Worm (Caenorhabditis elegans) whole organism, L3 larva: ENCODE results near the gene acl-4.
A peak's percentile ranks its signal among the peaks of the same experiment; 100 is the strongest.

ENCODE experiments used
- R02D3.7 ChIP-seq: fragments of 150-350 bp; optimal IDR thresholded peaks from 2 replicates; lab custom pipeline; 2014; ENCODE audit warnings: missing biosample characterization, missing genetic modification characterization
- ZK546.5 ChIP-seq: sonication (generic microtip); optimal IDR thresholded peaks from 2 replicates; lab custom pipeline; 2017; ENCODE audit warnings: missing biosample characterization, missing genetic modification characterization
- aly-2 ChIP-seq: fragments of 150-350 bp; optimal IDR thresholded peaks from 2 replicates; lab custom pipeline; 2014; ENCODE audit warnings: missing biosample characterization, missing genetic modification characterization
- ceh-16 ChIP-seq: sonication (generic microtip); optimal IDR thresholded peaks from 2 replicates; lab custom pipeline; 2017; ENCODE audit warnings: missing biosample characterization, missing genetic modification characterization
- ceh-28 ChIP-seq: fragments of 150-350 bp; optimal IDR thresholded peaks from 2 replicates; lab custom pipeline; 2014; ENCODE audit warnings: missing biosample characterization, missing genetic modification reagents, missing genetic modification characterization
- ceh-82 ChIP-seq: fragments of 150-350 bp; optimal IDR thresholded peaks from 2 replicates; lab custom pipeline; 2014; ENCODE audit warnings: missing biosample characterization, missing genetic modification characterization
- ceh-9 ChIP-seq: sonication (generic microtip); optimal IDR thresholded peaks from 2 replicates; lab custom pipeline; 2018; ENCODE audit warnings: missing biosample characterization, missing genetic modification characterization
- daf-12 ChIP-seq: fragments of 150-350 bp; optimal IDR thresholded peaks from 2 replicates; lab custom pipeline; 2014; ENCODE audit warnings: missing biosample characterization, missing genetic modification reagents, missing genetic modification characterization
- egl-27 ChIP-seq: sonication (generic microtip); optimal IDR thresholded peaks from 4 replicates; lab custom pipeline; 2017; ENCODE audit warnings: missing biosample characterization, missing genetic modification reagents, missing genetic modification characterization
- egl-5 ChIP-seq: fragments of 150-350 bp; optimal IDR thresholded peaks from 2 replicates; lab custom pipeline; 2017; ENCODE audit warnings: missing biosample characterization, missing genetic modification reagents, missing genetic modification characterization, inconsistent platforms
- elt-1 ChIP-seq: fragments of 150-350 bp; optimal IDR thresholded peaks from 2 replicates; lab custom pipeline; 2014; ENCODE audit warnings: missing biosample characterization, missing genetic modification characterization
- elt-2 ChIP-seq: sonication (generic microtip); optimal IDR thresholded peaks from 2 replicates; lab custom pipeline; 2016; ENCODE audit warnings: missing genetic modification reagents, mild to moderate bottlenecking, missing genetic modification characterization, missing compliant biosample characterization
- elt-3 ChIP-seq, 3 experiments: fragments of 150-350 bp in 1 of 3; sonication (generic microtip) in 2 of 3; optimal IDR thresholded peaks; 2 replicates in 2 of 3; 4 replicates in 1 of 3; lab custom pipeline; 2014 to 2017; ENCODE audit warnings: missing biosample characterization in 3 of 3, missing genetic modification characterization in 3 of 3
- eor-1 ChIP-seq, 2 experiments: fragments of 150-350 bp; optimal IDR thresholded peaks; 2 replicates each; lab custom pipeline; 2014 to 2018; ENCODE audit warnings: missing biosample characterization in 2 of 2, missing genetic modification characterization in 2 of 2
- fkh-10 ChIP-seq: sonication (generic microtip); optimal IDR thresholded peaks from 2 replicates; lab custom pipeline; 2017; ENCODE audit warnings: missing biosample characterization, missing genetic modification reagents, missing genetic modification characterization
- fkh-2 ChIP-seq: fragments of 150-350 bp; optimal IDR thresholded peaks from 2 replicates; lab custom pipeline; 2014; ENCODE audit warnings: missing biosample characterization, missing genetic modification reagents, missing genetic modification characterization
- fos-1 ChIP-seq: fragments of 150-350 bp; optimal IDR thresholded peaks from 2 replicates; lab custom pipeline; 2014; ENCODE audit warnings: missing biosample characterization, missing genetic modification characterization
- jun-1 ChIP-seq: fragments of 150-350 bp; optimal IDR thresholded peaks from 2 replicates; lab custom pipeline; 2014; ENCODE audit warnings: missing biosample characterization, missing genetic modification reagents, missing genetic modification characterization
- lin-39 ChIP-seq: fragments of 150-350 bp; optimal IDR thresholded peaks from 2 replicates; lab custom pipeline; 2018; ENCODE audit warnings: missing biosample characterization, missing genetic modification reagents, missing genetic modification characterization
- lsy-12 ChIP-seq: sonication (generic microtip); optimal IDR thresholded peaks from 2 replicates; lab custom pipeline; 2016; ENCODE audit warnings: mild to moderate bottlenecking, missing genetic modification characterization, missing compliant biosample characterization
- mdl-1 ChIP-seq: fragments of 150-350 bp; optimal IDR thresholded peaks from 2 replicates; lab custom pipeline; 2014; ENCODE audit warnings: missing biosample characterization, missing genetic modification characterization
- mml-1 ChIP-seq: fragments of 150-350 bp; sonication (generic microtip); optimal IDR thresholded peaks from 3 replicates; lab custom pipeline; 2014; ENCODE audit warnings: missing biosample characterization, missing genetic modification characterization
- nfya-1 ChIP-seq: sonication (generic microtip); optimal IDR thresholded peaks from 2 replicates; lab custom pipeline; 2017; ENCODE audit warnings: missing genetic modification characterization, mild to moderate bottlenecking, missing compliant biosample characterization, antibody characterized with exemption, moderate library complexity; ENCODE audit not compliant: insufficient read depth
- nhr-23 ChIP-seq: fragments of 150-350 bp; optimal IDR thresholded peaks from 2 replicates; lab custom pipeline; 2014; ENCODE audit warnings: missing biosample characterization, missing genetic modification reagents, missing genetic modification characterization
- nhr-237 ChIP-seq: fragments of 150-350 bp; optimal IDR thresholded peaks from 2 replicates; lab custom pipeline; 2014; ENCODE audit warnings: missing biosample characterization, missing genetic modification characterization
- nhr-25 ChIP-seq: sonication (generic microtip); optimal IDR thresholded peaks from 2 replicates; lab custom pipeline; 2017; ENCODE audit warnings: missing biosample characterization, missing genetic modification characterization
- nhr-43 ChIP-seq: sonication (generic microtip); optimal IDR thresholded peaks from 2 replicates; lab custom pipeline; 2016; ENCODE audit warnings: mild to moderate bottlenecking, missing genetic modification characterization, missing compliant biosample characterization; ENCODE audit not compliant: poor library complexity, severe bottlenecking
- nhr-76 ChIP-seq: fragments of 150-350 bp; sonication (generic microtip); optimal IDR thresholded peaks from 5 replicates; lab custom pipeline; 2014; ENCODE audit warnings: missing biosample characterization, missing genetic modification characterization
- nhr-77 ChIP-seq: fragments of 150-350 bp; optimal IDR thresholded peaks from 2 replicates; lab custom pipeline; 2014; ENCODE audit warnings: missing biosample characterization, missing genetic modification characterization
- pha-4 ChIP-seq: fragments of 150-350 bp; optimal IDR thresholded peaks from 2 replicates; lab custom pipeline; 2014; ENCODE audit warnings: missing biosample characterization, missing genetic modification reagents, missing genetic modification characterization
- pqm-1 ChIP-seq: fragments of 150-350 bp; optimal IDR thresholded peaks from 2 replicates; lab custom pipeline; 2017; ENCODE audit warnings: missing biosample characterization, missing genetic modification characterization, inconsistent platforms
- sea-2 ChIP-seq: fragments of 150-350 bp; sonication (generic microtip); optimal IDR thresholded peaks from 4 replicates; lab custom pipeline; 2014; ENCODE audit warnings: missing biosample characterization, missing genetic modification reagents, missing genetic modification characterization
- skn-1 ChIP-seq: fragments of 150-350 bp; optimal IDR thresholded peaks from 2 replicates; lab custom pipeline; 2014; ENCODE audit warnings: missing biosample characterization, missing genetic modification characterization
- tbx-2 ChIP-seq: sonication (generic microtip); optimal IDR thresholded peaks from 2 replicates; lab custom pipeline; 2016; ENCODE audit warnings: mild to moderate bottlenecking, missing genetic modification characterization, missing compliant biosample characterization
- unc-39 ChIP-seq: sonication (generic microtip); optimal IDR thresholded peaks from 4 replicates; lab custom pipeline; 2017; ENCODE audit warnings: missing biosample characterization, missing genetic modification characterization
- unc-62 ChIP-seq: fragments of 150-350 bp; sonication (generic microtip); optimal IDR thresholded peaks from 4 replicates; lab custom pipeline; 2014; ENCODE audit warnings: missing biosample characterization, missing genetic modification reagents, missing genetic modification characterization
- zag-1 ChIP-seq: fragments of 150-350 bp; optimal IDR thresholded peaks from 2 replicates; lab custom pipeline; 2014; ENCODE audit warnings: missing biosample characterization, missing genetic modification characterization
- ztf-11 ChIP-seq: fragments of 150-350 bp; optimal IDR thresholded peaks from 2 replicates; lab custom pipeline; 2014; ENCODE audit warnings: missing biosample characterization, missing genetic modification characterization
- ztf-4 ChIP-seq: fragments of 150-350 bp; optimal IDR thresholded peaks from 2 replicates; lab custom pipeline; 2014; ENCODE audit warnings: missing biosample characterization, missing genetic modification characterization

acl-4 gene

DNA sequence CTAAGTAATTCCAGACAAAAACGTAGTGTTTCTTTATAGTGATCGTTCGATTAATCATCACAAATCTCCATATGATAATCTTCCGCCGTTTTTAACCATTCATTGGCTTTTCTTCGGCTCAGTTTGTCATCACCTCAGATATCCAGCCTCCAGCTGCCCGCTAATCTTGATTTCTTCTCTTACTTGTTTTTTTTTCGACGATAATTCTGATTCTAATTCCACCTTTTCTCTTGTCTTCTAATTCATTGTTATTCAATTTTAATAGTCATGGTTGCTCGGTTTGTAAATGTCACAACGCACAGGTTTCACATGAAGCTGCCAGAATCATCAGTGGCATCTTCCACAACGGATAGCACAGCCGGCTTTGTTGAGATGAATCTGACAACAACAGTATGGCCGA, 9.3 kb upstream of the acl-4 start, which contains the start of gene F49H12.4:
Gene F49H12.4 (plus strand): TSS at position 301 of the 400 bp plus-strand sequence.
- TF ChIP-seq fkh-10 (no peak), ceh-28 (tag; lab: Kevin White, UChicago) (no peak), tbx-2 (tag; lab: Kevin White, UChicago) (no peak), nhr-23 (tag; lab: Kevin White, UChicago) (no peak), R02D3.7 (tag; lab: Kevin White, UChicago) (no peak), ztf-11 (tag; lab: Kevin White, UChicago) (no peak), mml-1 (tag; lab: Kevin White, UChicago) (no peak), lin-39 (tag; lab: Kevin White, UChicago) (no peak), daf-12 (tag; lab: Kevin White, UChicago) (no peak), elt-3 (tag; optimal IDR thresholded peaks at IDR 0.05; lab: Kevin White, UChicago) (no peak), unc-39 (tag; lab: Kevin White, UChicago) (no peak), egl-27 (no peak), ZK546.5 (tag; lab: Kevin White, UChicago) (no peak), nhr-43 (tag; lab: Kevin White, UChicago) (no peak), ztf-4 (tag; lab: Kevin White, UChicago) (no peak), jun-1 (tag; lab: Kevin White, UChicago) (no peak)

DNA sequence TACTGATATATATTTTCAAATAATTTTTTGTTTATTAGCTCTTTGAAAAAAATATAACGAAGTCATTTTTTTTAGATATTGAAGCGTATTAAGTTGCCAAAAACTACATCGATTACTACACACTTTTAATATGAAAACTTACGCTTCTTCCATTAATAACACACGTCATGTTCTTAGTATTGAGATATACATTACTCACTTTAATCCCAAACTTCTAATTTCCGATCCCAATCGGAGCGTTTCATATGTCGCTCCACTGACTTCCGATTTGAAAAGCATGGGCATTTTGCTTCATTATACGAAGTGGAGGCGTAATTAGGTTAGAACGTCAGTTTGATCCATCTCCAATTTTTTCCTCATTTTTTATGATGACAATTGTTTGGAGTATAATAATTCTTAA, 8.6 kb upstream of the acl-4 start:
- TF ChIP-seq nhr-77 (no peak), ceh-28 (tag; lab: Kevin White, UChicago) (no peak), unc-62 (GFP tag; lab: Kevin White, UChicago) (no peak), nhr-43 (tag; lab: Kevin White, UChicago) (no peak), pqm-1 (tag; lab: Kevin White, UChicago) (no peak), elt-3 (tag; optimal IDR thresholded peaks at IDR 0.05; lab: Kevin White, UChicago) (no peak), fkh-2 (tag; lab: Kevin White, UChicago) (no peak), jun-1 (tag; lab: Kevin White, UChicago) (no peak)

DNA sequence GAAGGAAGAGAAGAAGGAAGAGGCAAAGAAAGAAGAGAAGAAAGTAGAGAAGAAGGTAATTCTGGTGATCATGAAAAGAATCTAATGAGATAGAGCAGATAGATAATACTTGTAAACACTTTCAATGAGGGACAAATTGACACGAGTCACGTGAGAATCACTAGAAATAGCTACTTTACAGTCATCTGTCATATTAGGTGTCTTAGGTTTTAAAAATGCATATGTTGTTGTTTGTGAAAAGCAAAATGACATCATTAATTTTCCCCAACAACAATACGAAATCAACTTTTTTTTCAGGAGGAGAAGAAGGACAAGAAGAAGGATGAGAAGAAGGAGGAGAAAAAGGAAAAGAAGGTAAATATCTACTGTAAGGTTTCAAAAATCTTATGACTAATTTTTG, 4.9 kb upstream of the acl-4 start:
- TF ChIP-seq elt-1 (tag; lab: Kevin White, UChicago) (peak; percentile 20), mdl-1 (tag; lab: Kevin White, UChicago) (no peak), aly-2 (tag; lab: Kevin White, UChicago) (no peak), pha-4 (tag; lab: Kevin White, UChicago) (no peak), lin-39 (tag; lab: Kevin White, UChicago) (no peak), nhr-25 (no peak)

DNA sequence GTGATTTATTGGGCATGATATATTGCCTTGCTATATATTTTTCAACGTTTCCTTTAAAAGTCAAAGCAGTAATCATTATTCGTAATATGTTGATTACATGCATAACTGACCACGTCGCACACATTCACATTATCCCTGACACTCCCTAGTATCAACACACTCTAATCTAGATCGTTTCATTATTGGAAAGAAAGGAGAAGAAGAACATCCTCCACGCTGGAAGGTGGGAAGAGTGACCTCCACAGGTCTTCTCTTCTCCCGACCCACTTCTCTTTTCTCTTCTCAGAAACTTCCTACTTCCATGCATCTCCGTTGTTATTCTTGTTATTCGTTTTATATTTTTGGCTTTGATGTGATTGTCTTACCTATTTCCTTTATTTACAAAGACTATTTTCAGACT, 3.8 kb upstream of the acl-4 start, which contains the start of gene txdc-12.2:
Gene txdc-12.2 (plus strand): TSS at position 396 of the 400 bp plus-strand sequence.
- TF ChIP-seq nhr-43 (tag; lab: Kevin White, UChicago) (no peak), egl-27 (no peak), nhr-23 (tag; lab: Kevin White, UChicago) (peak; percentile 87), eor-1 (tag; optimal IDR thresholded peaks at IDR 0.05; lab: Kevin White, UChicago) (no peak), nhr-25 (peak; percentile 59), egl-5 (peak; percentile 20)

DNA sequence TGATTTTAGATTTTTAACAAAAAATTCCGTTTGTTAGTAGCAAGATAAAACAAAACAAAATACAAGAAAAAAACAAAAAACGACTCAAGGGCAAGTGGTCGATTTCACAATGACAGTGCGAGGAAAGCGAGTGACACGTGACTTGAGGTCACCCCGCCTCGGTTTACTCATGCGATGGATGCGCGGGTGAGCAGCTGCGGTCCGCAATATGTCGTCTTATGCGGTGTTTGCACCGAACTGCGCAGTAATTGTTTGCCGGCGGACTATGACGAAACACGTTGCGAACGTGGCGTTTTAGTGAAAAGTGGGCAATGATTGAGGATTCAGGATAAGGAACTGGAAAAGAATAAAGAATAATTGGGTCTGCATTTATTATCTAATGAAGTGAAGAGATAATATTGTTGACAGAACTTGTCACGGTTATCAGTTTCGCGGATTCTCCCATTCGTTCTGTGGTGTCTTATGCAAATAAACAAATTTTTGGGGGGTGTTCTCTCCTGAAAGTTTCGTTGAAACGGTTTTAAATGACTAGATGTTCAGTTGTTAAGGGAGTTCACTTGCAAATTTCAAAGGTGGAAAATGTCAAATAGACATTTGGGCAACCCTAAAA, 1.3 kb upstream of the acl-4 start:
- TF ChIP-seq nhr-77, result no peak
- peak; percentile 77 for TF ChIP-seq lin-39 (tag; lab: Kevin White, UChicago)
- TF ChIP-seq nhr-23 (tag; lab: Kevin White, UChicago), result peak; percentile 71
- no peak for TF ChIP-seq zag-1 (tag; lab: Kevin White, UChicago)
- TF ChIP-seq nfya-1, result peak; percentile 72
- TF ChIP-seq ceh-82 (tag; lab: Kevin White, UChicago), result no peak
- no peak for TF ChIP-seq unc-39 (tag; lab: Kevin White, UChicago)
- no peak for TF ChIP-seq egl-27
- TF ChIP-seq elt-2 (tag; lab: Kevin White, UChicago), result peak; percentile 68
- TF ChIP-seq sea-2, result no peak
- TF ChIP-seq nhr-76 (tag; lab: Kevin White, UChicago), result no peak
- TF ChIP-seq aly-2 (tag; lab: Kevin White, UChicago), result no peak
- TF ChIP-seq ztf-11 (tag; lab: Kevin White, UChicago), result no peak
- TF ChIP-seq lsy-12 (tag; lab: Kevin White, UChicago), result peak; percentile 66
- TF ChIP-seq fkh-2 (tag; lab: Kevin White, UChicago), result no peak
- TF ChIP-seq fkh-10, result no peak
- peak; percentile 38 for TF ChIP-seq elt-1 (tag; lab: Kevin White, UChicago)
- TF ChIP-seq ceh-28 (tag; lab: Kevin White, UChicago), result no peak
- TF ChIP-seq unc-62 (GFP tag; lab: Kevin White, UChicago), result no peak
- TF ChIP-seq ceh-16 (tag; lab: Kevin White, UChicago), result no peak
- no peak for TF ChIP-seq ztf-4 (tag; lab: Kevin White, UChicago)
- peak; percentile 24 for TF ChIP-seq nhr-43 (tag; lab: Kevin White, UChicago)
- no peak for TF ChIP-seq fos-1 (tag; lab: Kevin White, UChicago)
- peak; percentile 26 for TF ChIP-seq tbx-2 (tag; lab: Kevin White, UChicago)
- peak; percentile 55 for TF ChIP-seq mdl-1 (tag; lab: Kevin White, UChicago)
- peak; percentile 41 for TF ChIP-seq skn-1 (tag; lab: Kevin White, UChicago)
- TF ChIP-seq ZK546.5 (tag; lab: Kevin White, UChicago), result no peak
- no peak for TF ChIP-seq elt-3 (tag; optimal IDR thresholded peaks at IDR 0.05; lab: Kevin White, UChicago)
- no peak for TF ChIP-seq nhr-237 (tag; lab: Kevin White, UChicago)
- no peak for TF ChIP-seq ceh-9 (tag; lab: Kevin White, UChicago)
- no peak for TF ChIP-seq daf-12 (tag; lab: Kevin White, UChicago)
